Fruit fly (Drosophila melanogaster) whole organism, prepupa: Measurements from ENCODE around the gene CG3123.

Source experiments
- Blimp-1 ChIP-seq: fragments of 200-800 bp; sonication (Bioruptor generic); optimal IDR thresholded peaks from 3 replicates; lab custom pipeline; 2017; ENCODE audit warnings: missing biosample characterization, missing genetic modification characterization, mild to moderate bottlenecking, moderate library complexity, missing genetic modification reagents
- CG32006 ChIP-seq: fragments of 200-800 bp; sonication (Bioruptor generic); optimal IDR thresholded peaks from 3 replicates; lab custom pipeline; 2017; ENCODE audit warnings: missing biosample characterization, mild to moderate bottlenecking, missing genetic modification characterization
- CG6276 ChIP-seq: fragments of 200-800 bp; sonication (Bioruptor generic); optimal IDR thresholded peaks from 2 replicates; lab custom pipeline; 2017; ENCODE audit warnings: missing biosample characterization, mild to moderate bottlenecking, missing genetic modification characterization
- CG6808 ChIP-seq: fragments of 200-800 bp; sonication (Bioruptor generic); optimal IDR thresholded peaks from 3 replicates; lab custom pipeline; 2017; ENCODE audit warnings: missing biosample characterization, missing genetic modification characterization, mild to moderate bottlenecking, moderate library complexity, missing genetic modification reagents
- Ets96B ChIP-seq: fragments of 200-800 bp; optimal IDR thresholded peaks from 2 replicates; lab custom pipeline; 2019; ENCODE audit warnings: missing biosample characterization, mild to moderate bottlenecking, missing genetic modification characterization, moderate library complexity
- fd59A ChIP-seq: fragments of 200-800 bp; sonication (Bioruptor generic); optimal IDR thresholded peaks from 2 replicates; lab custom pipeline; 2017; ENCODE audit warnings: missing biosample characterization, mild to moderate bottlenecking, missing genetic modification characterization, missing genetic modification reagents

DNA sequence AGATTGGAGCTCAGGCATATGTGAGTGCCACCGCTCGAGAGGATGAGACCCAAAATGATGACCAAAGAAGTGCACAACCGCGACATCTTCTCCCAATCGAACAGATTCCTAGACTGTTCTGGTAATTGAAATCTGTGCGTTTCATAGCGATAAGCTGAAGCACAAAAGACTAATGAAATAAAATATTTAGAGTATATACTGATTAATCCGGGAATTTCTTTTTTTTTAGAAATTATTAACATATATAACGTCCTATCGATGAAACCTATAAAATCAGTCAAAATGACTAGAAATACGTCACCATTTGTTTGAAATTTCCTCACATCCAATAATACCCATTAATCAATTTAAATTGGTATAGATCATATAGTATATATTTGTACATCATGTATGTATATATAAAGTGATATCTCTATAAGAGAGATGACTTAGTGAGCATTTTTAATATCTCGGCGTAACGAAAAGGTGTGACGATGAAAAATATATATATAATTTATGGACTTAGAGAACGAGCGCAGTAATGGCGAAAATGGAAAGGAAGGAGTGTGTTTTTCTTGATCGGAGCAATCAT, 21.9 kb upstream of the CG3123 start, which contains the start of the genes CG3117 and CG2983:
- no peak for TF ChIP-seq CG6808
- TF ChIP-seq fd59A (GFP tag; lab: Kevin White, UChicago) = no peak
- no peak for TF ChIP-seq Blimp-1
- no peak for TF ChIP-seq Ets96B
- TF ChIP-seq CG6276 (GFP tag; lab: Kevin White, UChicago) = no peak
- TF ChIP-seq CG32006 (GFP tag; lab: Kevin White, UChicago) = no peak
